Worm (Caenorhabditis elegans) whole organism, L3 larva: ENCODE data around the gene Y42H9AR.1.

Experiments
- ceh-82 ChIP-seq: fragments of 150-350 bp; optimal IDR thresholded peaks from 2 replicates; lab custom pipeline; 2014; ENCODE audit warnings: missing biosample characterization, missing genetic modification characterization
- elt-3 ChIP-seq, 3 experiments: fragments of 150-350 bp in 1 of 3; sonication (generic microtip) in 2 of 3; optimal IDR thresholded peaks; 2 replicates in 2 of 3; 4 replicates in 1 of 3; lab custom pipeline; 2014 to 2017; ENCODE audit warnings: missing biosample characterization in 3 of 3, missing genetic modification characterization in 3 of 3
- eor-1 ChIP-seq, 2 experiments: fragments of 150-350 bp; optimal IDR thresholded peaks; 2 replicates each; lab custom pipeline; 2014 to 2018; ENCODE audit warnings: missing biosample characterization in 2 of 2, missing genetic modification characterization in 2 of 2
- nhr-237 ChIP-seq: fragments of 150-350 bp; optimal IDR thresholded peaks from 2 replicates; lab custom pipeline; 2014; ENCODE audit warnings: missing biosample characterization, missing genetic modification characterization
- nhr-25 ChIP-seq: sonication (generic microtip); optimal IDR thresholded peaks from 2 replicates; lab custom pipeline; 2017; ENCODE audit warnings: missing biosample characterization, missing genetic modification characterization
- sea-2 ChIP-seq: fragments of 150-350 bp; sonication (generic microtip); optimal IDR thresholded peaks from 4 replicates; lab custom pipeline; 2014; ENCODE audit warnings: missing biosample characterization, missing genetic modification reagents, missing genetic modification characterization
- skn-1 ChIP-seq: fragments of 150-350 bp; optimal IDR thresholded peaks from 2 replicates; lab custom pipeline; 2014; ENCODE audit warnings: missing biosample characterization, missing genetic modification characterization
- zag-1 ChIP-seq: fragments of 150-350 bp; optimal IDR thresholded peaks from 2 replicates; lab custom pipeline; 2014; ENCODE audit warnings: missing biosample characterization, missing genetic modification characterization

DNA sequence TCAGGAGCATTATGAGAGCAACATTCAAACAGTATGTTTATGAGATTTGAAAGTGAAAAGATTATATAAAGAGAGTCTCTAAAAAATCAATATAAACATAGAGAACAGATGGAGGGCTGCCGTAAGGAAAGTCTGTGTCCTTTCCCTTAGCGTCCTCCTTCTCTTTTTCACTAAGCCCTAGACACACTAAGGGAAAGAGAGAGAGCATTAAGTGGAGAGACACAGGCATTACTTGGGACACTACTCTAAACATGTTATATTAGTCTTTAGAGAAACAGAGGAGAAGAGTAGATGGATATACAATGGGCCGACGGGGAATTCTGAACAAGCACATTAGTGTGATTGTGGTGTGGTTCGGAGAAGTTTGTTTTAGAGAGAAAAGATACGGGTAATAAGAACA lies 16.8 kb upstream of the Y42H9AR.1 start:
- TF ChIP-seq elt-3 (tag; optimal IDR thresholded peaks at IDR 0.05; lab: Kevin White, UChicago) = no peak
- no peak for TF ChIP-seq sea-2 (GFP tag; lab: Kevin White, UChicago)
- no peak for TF ChIP-seq nhr-237
- TF ChIP-seq eor-1 (tag; optimal IDR thresholded peaks at IDR 0.05; lab: Kevin White, UChicago) = no peak
- no peak for TF ChIP-seq skn-1 (tag; lab: Kevin White, UChicago)
- no peak for TF ChIP-seq ceh-82 (tag; lab: Kevin White, UChicago)
- no peak for TF ChIP-seq nhr-25 (tag; lab: Kevin White, UChicago)
- TF ChIP-seq zag-1 (tag; lab: Kevin White, UChicago) = no peak
